Fruit fly (Drosophila melanogaster): ENCODE data around the gene ball.

DNA sequence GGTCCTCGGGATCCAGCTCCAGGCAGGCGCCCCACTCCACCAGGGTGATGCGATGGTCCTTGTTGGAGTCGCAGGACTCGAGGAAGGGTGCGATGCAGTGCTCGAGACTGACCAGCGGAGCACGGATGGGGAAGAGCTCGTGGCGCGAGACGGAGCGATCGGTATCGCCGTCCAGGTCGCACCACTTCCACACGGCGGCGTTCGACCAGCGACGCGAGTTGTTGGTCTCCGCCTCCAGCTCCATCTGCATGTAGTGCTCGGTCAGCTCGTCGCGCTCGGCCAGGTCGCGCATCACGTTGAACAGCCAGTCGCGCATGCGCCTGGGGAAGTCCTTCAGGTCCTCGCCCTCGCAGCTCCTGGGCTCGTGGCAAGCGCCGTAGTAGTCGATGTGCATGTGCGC is 2.8 kb upstream of the ball start:
- TF ChIP-seq kay (GFP tag; ENCODE audit: borderline replicate concordance) (no peak), Mnt (GFP tag; optimal IDR thresholded peaks at IDR 0.05) (no peak), pad (GFP tag; optimal IDR thresholded peaks at IDR 0.05) (no peak), CG1620 (GFP tag; optimal IDR thresholded peaks at IDR 0.05) (no peak)

All from whole organism, adult.